Worm (Caenorhabditis elegans) whole organism, L2 larva: Measurements from ENCODE around the gene F17C11.13.

Experiments
- R02D3.7 ChIP-seq: fragments of 150-350 bp; optimal IDR thresholded peaks from 2 replicates; lab custom pipeline; 2014; ENCODE audit warnings: missing biosample characterization, missing genetic modification characterization
- ama-1 ChIP-seq: fragments of 150-350 bp; optimal IDR thresholded peaks from 2 replicates; lab custom pipeline; 2018; ENCODE audit warnings: inconsistent platforms
- crh-2 ChIP-seq: sonication (generic microtip); optimal IDR thresholded peaks from 2 replicates; lab custom pipeline; 2017; ENCODE audit warnings: missing biosample characterization, missing genetic modification characterization
- egl-27 ChIP-seq: sonication (generic microtip); optimal IDR thresholded peaks from 3 replicates; lab custom pipeline; 2017; ENCODE audit warnings: missing biosample characterization, missing genetic modification reagents, missing genetic modification characterization
- nhr-11 ChIP-seq: fragments of 150-350 bp; optimal IDR thresholded peaks from 2 replicates; lab custom pipeline; 2014; ENCODE audit warnings: missing biosample characterization, missing genetic modification characterization
- nhr-12 ChIP-seq: fragments of 150-350 bp; optimal IDR thresholded peaks from 2 replicates; lab custom pipeline; 2014; ENCODE audit warnings: missing biosample characterization, missing genetic modification characterization
- nhr-237 ChIP-seq: fragments of 150-350 bp; optimal IDR thresholded peaks from 2 replicates; lab custom pipeline; 2014; ENCODE audit warnings: missing biosample characterization, missing genetic modification characterization
- snpc-4 ChIP-seq: fragments of 150-350 bp; optimal IDR thresholded peaks from 2 replicates; lab custom pipeline; 2014; ENCODE audit warnings: missing biosample characterization, missing genetic modification characterization
- ztf-11 ChIP-seq: sonication (generic microtip); optimal IDR thresholded peaks from 2 replicates; lab custom pipeline; 2017; ENCODE audit warnings: missing biosample characterization, missing genetic modification characterization

ce11 chrV:10970930-10971329 lies 15.2 kb downstream of the F17C11.13 start:
- TF ChIP-seq R02D3.7 (tag; lab: Kevin White, UChicago) (no peak), snpc-4 (no peak), egl-27 (tag; lab: Kevin White, UChicago) (no peak), ztf-11 (tag; lab: Kevin White, UChicago) (no peak), crh-2 (tag; lab: Kevin White, UChicago) (no peak), nhr-12 (tag; lab: Kevin White, UChicago) (no peak), ama-1 (lab: Kevin White, UChicago) (no peak), nhr-11 (tag; lab: Kevin White, UChicago) (no peak), nhr-237 (no peak)
